Worm (Caenorhabditis elegans) whole organism, L4 larva: ENCODE data around the gene F11G11.13.

Experiments
- F26F4.8 ChIP-seq: fragments of 200-800 bp; sonication (Bioruptor generic); conservative IDR thresholded peaks from 2 replicates; pipeline ENCODE4 v1.3.6; 2022; ENCODE audit warnings: missing genetic modification characterization, missing compliant biosample characterization
- ctbp-1 ChIP-seq: fragments of 200-800 bp; sonication (Bioruptor generic); IDR thresholded peaks from 2 replicates; pipeline ENCODE4 v1.3.6; 2022; ENCODE audit warnings: missing genetic modification reagents, missing genetic modification characterization, missing compliant biosample characterization
- dve-1 ChIP-seq: sonication (generic microtip); optimal IDR thresholded peaks from 2 replicates; lab custom pipeline; 2017; ENCODE audit warnings: antibody characterized with exemption, mild to moderate bottlenecking, missing genetic modification characterization, missing compliant biosample characterization; ENCODE audit not compliant: insufficient read depth
- jun-1 ChIP-seq: fragments of 150-350 bp; optimal IDR thresholded peaks from 2 replicates; lab custom pipeline; 2014; ENCODE audit warnings: missing biosample characterization, missing genetic modification reagents, missing genetic modification characterization
- lin-38 ChIP-seq: fragments of 200-800 bp; sonication (Bioruptor generic); IDR thresholded peaks from 2 replicates; pipeline ENCODE4 v1.3.6; 2022; ENCODE audit warnings: missing genetic modification reagents, missing genetic modification characterization, missing compliant biosample characterization
- mdl-1 ChIP-seq, 2 experiments: fragments of 150-350 bp in 1 of 2; sonication (generic microtip) in 1 of 2; optimal IDR thresholded peaks; 2 replicates each; lab custom pipeline; 2014 to 2017; ENCODE audit warnings: missing biosample characterization in 2 of 2, missing genetic modification characterization in 2 of 2
- mes-2 ChIP-seq: sonication (generic microtip); optimal IDR thresholded peaks from 2 replicates; lab custom pipeline; 2016; ENCODE audit warnings: missing genotype, mild to moderate bottlenecking, missing genetic modification characterization, missing compliant biosample characterization; ENCODE audit not compliant: poor library complexity, severe bottlenecking
- nhr-102 ChIP-seq: sonication (generic microtip); optimal IDR thresholded peaks from 2 replicates; lab custom pipeline; 2016; ENCODE audit warnings: mild to moderate bottlenecking, missing genetic modification characterization, moderate library complexity, missing compliant biosample characterization
- saeg-2 ChIP-seq: fragments of 200-800 bp; sonication (Bioruptor generic); IDR thresholded peaks from 2 replicates; pipeline ENCODE4 v1.3.6; 2022; ENCODE audit warnings: missing genetic modification reagents, missing genetic modification characterization, missing compliant biosample characterization
- snpc-4 ChIP-seq: fragments of 150-350 bp; optimal IDR thresholded peaks from 2 replicates; lab custom pipeline; 2014; ENCODE audit warnings: missing biosample characterization, missing genetic modification characterization
- unc-39 ChIP-seq: sonication (generic microtip); optimal IDR thresholded peaks from 2 replicates; lab custom pipeline; 2017; ENCODE audit warnings: missing biosample characterization, missing genetic modification characterization

DNA sequence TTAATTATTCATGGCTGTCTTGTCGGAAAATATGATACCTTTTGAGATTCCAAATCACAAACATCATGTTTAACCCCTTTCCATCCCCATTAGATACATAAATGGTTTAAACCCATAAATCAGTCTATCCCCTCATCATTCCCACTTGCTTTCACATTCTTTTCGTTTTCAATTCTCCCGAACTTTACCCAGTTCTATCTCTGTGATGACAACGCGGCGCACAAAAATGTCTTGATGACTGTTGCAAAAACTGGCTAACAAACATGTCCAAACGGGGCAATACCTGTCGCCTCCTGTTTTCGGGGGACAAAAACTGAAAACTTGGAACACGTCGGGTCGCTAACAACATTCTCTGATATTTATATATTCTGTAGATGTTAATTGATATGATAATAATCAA is 9.9 kb downstream of the F11G11.13 start:
- TF ChIP-seq mes-2 (no peak), dve-1 (no peak), jun-1 (no peak), unc-39 (no peak), ctbp-1 (GFP tag; lab: Robert Waterston, UW) (no peak), mdl-1 (tag; optimal IDR thresholded peaks at IDR 0.05; lab: Kevin White, UChicago) (no peak), F26F4.8 (no peak), lin-38 (GFP tag; lab: Robert Waterston, UW) (no peak), snpc-4 (no peak), nhr-102 (tag; lab: Kevin White, UChicago) (no peak), saeg-2 (GFP tag; lab: Robert Waterston, UW) (no peak)
